Fruit fly (Drosophila melanogaster): ENCODE results near the gene Nin.

Gene Nin

dm6 chr2L:5277262-5278008, 913 bp downstream of the Nin start:
- TF ChIP-seq tj (GFP tag; optimal IDR thresholded peaks at IDR 0.05) (no peak), CG33017 (tag; optimal IDR thresholded peaks at IDR 0.05) (no peak), CG14711 (tag; optimal IDR thresholded peaks at IDR 0.05) (no peak), CG7101 (tag; optimal IDR thresholded peaks at IDR 0.05) (no peak), kay (GFP tag; ENCODE audit: borderline replicate concordance) (no peak), CG7045 (GFP tag; optimal IDR thresholded peaks at IDR 0.05) (no peak)

DNA sequence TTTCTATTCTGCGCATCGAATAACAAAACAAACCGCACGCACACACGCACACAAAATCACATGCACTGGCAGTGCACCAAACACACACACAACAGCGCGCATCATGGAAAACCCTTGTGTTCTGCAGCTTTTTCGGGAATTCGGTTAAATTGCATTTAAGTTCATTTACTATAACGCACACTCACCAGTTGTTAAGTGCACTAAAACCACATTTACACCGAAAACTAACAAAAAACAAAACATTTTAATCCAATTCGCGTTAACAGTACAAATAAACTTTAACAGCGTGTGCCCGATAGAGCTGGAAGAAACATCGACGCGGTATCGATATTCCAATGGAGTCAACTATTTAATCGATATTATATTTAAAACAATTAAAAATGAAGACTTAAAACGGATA, 7.3 kb downstream of the Nin start, which contains the start of gene tkv:
tkv (minus strand) TSS at position 304 of the 400 bp plus-strand sequence.
- TF ChIP-seq Clk (GFP tag; optimal IDR thresholded peaks at IDR 0.05) = no peak
- TF ChIP-seq Mnt (GFP tag; optimal IDR thresholded peaks at IDR 0.05) = peak; percentile 35

DNA sequence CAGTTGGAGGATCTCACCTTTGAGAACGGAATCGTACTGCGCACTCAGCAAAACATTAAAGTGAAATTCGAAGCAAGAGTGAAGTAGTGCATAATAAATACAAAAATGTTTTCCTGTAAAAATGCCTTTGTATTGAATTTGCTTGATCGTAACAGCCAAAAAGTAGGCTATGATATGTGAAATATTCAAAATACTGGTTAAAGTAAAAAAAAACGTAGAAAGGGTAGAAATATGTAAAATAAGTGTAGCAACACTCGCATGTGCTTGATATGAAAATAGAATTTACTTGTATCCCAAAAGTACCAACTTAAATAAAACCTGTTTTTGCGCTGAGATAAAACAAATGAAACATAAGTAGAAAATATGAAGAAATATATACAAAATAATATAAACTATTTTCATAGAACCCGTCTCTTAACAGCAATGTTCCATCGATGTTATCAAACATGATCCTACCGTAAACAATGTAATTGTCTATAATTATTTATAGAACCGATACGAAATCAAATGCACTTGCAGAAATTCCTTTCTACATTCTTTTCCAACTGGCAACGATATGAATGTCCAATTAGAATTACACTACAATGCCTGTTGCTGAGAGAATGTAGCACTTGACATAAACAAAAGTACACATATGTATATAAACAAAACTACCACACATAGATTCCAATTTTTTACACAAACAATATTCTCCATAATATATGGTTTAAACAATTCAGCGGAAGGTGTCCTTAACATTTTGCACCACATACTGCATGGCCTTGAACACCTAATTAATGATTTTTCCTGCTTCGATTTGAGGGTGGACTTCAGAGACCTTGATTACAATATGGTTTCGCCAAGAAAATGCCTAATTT, 7.9 kb downstream of the Nin start:
- TF ChIP-seq kay (GFP tag; ENCODE audit: borderline replicate concordance) = peak; percentile 81
- no peak for TF ChIP-seq CG7045 (GFP tag; optimal IDR thresholded peaks at IDR 0.05)
- no peak for TF ChIP-seq Crg-1 (GFP tag; optimal IDR thresholded peaks at IDR 0.05)
- TF ChIP-seq Mnt (GFP tag; optimal IDR thresholded peaks at IDR 0.05) = peak; percentile 53
- no peak for TF ChIP-seq ovo (GFP tag; optimal IDR thresholded peaks at IDR 0.05)
- TF ChIP-seq cic (GFP tag; optimal IDR thresholded peaks at IDR 0.05) = no peak
- no peak for TF ChIP-seq CG5204 (GFP tag; optimal IDR thresholded peaks at IDR 0.05)
- no peak for TF ChIP-seq CG7101 (tag; optimal IDR thresholded peaks at IDR 0.05)
- no peak for TF ChIP-seq Clk (GFP tag; optimal IDR thresholded peaks at IDR 0.05)
- no peak for TF ChIP-seq pad (GFP tag; optimal IDR thresholded peaks at IDR 0.05)
- peak; percentile 16 for TF ChIP-seq CG12768 (GFP tag; optimal IDR thresholded peaks at IDR 0.05)
- no peak for TF ChIP-seq bab1 (GFP tag; optimal IDR thresholded peaks at IDR 0.05)
- TF ChIP-seq CG11617 (GFP tag; optimal IDR thresholded peaks at IDR 0.05) = no peak

DNA sequence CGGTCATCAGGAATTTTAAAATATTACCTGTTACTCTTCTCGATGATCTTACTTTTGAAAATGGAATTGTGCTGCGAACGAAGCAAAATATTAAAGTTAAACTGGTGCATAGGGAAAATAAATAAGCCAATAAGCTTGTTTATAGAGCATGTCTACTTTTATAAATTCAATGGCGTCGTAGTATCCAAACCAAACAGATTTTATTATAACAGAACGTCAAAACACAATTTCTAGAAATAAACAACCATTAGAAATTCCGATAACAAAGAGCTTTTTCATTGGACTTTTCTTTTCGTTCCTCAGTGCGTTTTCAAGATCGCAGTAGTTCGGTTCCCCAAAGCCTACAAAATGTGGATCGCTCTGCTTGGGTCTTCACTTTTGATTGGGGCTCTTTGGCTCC, 10.2 kb downstream of the Nin start, which contains the start of gene Cyp4ac3:
Cyp4ac3 (plus strand) TSS at position 301 of the 400 bp plus-strand sequence.
- TF ChIP-seq CG12768 (GFP tag; optimal IDR thresholded peaks at IDR 0.05) = peak; percentile 50
- no peak for TF ChIP-seq Hr96 (GFP tag; optimal IDR thresholded peaks at IDR 0.05)

dm6 chr2L:5266092-5266491, 12.3 kb downstream of the Nin start, which contains the start of gene Cyp4ac2:
TSS of gene Cyp4ac2 (plus strand) at chr2L:5266392.
- no peak for TF ChIP-seq CG14711 (tag; optimal IDR thresholded peaks at IDR 0.05)
- no peak for TF ChIP-seq toe (GFP tag; optimal IDR thresholded peaks at IDR 0.05)
- no peak for TF ChIP-seq CG33017 (tag; optimal IDR thresholded peaks at IDR 0.05)

DNA sequence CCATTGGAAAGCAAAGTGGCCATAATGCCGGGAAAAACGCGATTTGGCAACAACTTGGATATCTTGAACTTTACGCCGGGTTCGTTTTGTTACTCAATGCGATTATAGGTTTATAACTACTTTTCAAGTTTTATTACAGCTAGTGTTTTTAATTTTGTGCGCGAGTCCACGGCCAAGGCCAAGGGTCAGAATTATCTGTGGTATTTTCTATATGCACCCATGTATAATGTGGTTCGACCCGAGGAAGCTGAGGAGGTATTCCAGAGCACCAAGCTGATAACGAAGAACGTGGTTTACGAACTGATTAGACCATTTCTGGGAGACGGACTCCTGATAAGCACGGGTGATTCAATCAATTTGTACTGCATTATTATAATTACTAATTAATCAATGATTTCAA, 14.2 kb downstream of the Nin start:
- TF ChIP-seq bab1 (GFP tag; optimal IDR thresholded peaks at IDR 0.05) (no peak), CG12768 (GFP tag; optimal IDR thresholded peaks at IDR 0.05) (no peak)

DNA sequence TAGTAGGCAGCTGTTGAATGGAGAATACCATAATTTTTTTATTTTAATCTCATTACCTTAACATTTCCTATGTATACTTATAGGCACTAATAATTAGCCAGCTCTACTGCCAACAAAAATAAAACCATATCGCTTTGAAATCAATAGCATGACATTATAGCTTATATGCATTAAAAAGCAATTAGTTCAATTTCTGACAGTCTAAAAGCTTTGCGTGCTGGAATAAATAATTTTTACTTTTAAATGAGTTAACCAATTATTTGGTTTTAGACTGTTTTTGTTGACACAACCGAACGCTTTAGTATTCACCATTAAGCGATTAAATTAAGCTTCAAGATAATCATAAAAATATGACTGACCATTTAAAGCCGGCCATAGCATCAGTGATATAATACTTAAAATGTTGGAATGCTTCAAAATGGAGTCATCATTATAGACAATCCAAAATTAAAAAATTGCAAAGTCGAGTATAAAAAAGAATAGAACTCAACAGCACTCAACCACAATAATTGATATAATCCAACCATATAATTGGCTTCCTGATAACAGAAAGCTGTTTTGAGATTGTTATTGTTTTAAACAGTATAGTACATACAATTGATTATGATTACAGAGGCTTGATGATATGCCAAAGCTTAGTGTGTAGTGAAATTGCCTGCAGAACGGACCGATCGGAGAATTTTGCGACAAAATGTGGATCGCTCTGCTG, 14.9 kb downstream of the Nin start, which contains the start of gene Cyp4ac1:
Cyp4ac1 (plus strand) TSS at position 659 of the 709 bp plus-strand sequence.
- no peak for TF ChIP-seq ovo (GFP tag; optimal IDR thresholded peaks at IDR 0.05)
- no peak for TF ChIP-seq Hr96 (GFP tag; optimal IDR thresholded peaks at IDR 0.05)
- no peak for TF ChIP-seq Mnt (GFP tag; optimal IDR thresholded peaks at IDR 0.05)
- TF ChIP-seq cnc (optimal IDR thresholded peaks at IDR 0.05) = no peak
- no peak for TF ChIP-seq kay (GFP tag; ENCODE audit: borderline replicate concordance)
- no peak for TF ChIP-seq Clk (GFP tag; optimal IDR thresholded peaks at IDR 0.05)
- no peak for TF ChIP-seq pad (GFP tag; optimal IDR thresholded peaks at IDR 0.05)
- TF ChIP-seq CG11617 (GFP tag; optimal IDR thresholded peaks at IDR 0.05) = no peak
- TF ChIP-seq CG14711 (tag; optimal IDR thresholded peaks at IDR 0.05) = no peak
- no peak for TF ChIP-seq CG33017 (tag; optimal IDR thresholded peaks at IDR 0.05)
- no peak for TF ChIP-seq cic (GFP tag; optimal IDR thresholded peaks at IDR 0.05)
- no peak for TF ChIP-seq CG1620 (GFP tag; optimal IDR thresholded peaks at IDR 0.05)
- no peak for TF ChIP-seq Crg-1 (GFP tag; optimal IDR thresholded peaks at IDR 0.05)
- no peak for TF ChIP-seq CG7045 (GFP tag; optimal IDR thresholded peaks at IDR 0.05)
- TF ChIP-seq bab1 (GFP tag; optimal IDR thresholded peaks at IDR 0.05) = no peak
- TF ChIP-seq CG7101 (tag; optimal IDR thresholded peaks at IDR 0.05) = no peak
